Worm (Caenorhabditis elegans): ENCODE measurements around the gene Y38F1A.7.
A peak's percentile ranks its signal among the peaks of the same experiment; 100 is the strongest.

Y38F1A.7 gene

ce11 chrII:12985813-12986212 is 11.8 kb downstream of the Y38F1A.7 start:
- TF ChIP-seq blmp-1 (tag; optimal IDR thresholded peaks at IDR 0.05) (no peak), nhr-85 (tag) (peak; percentile 69)

ce11 chrII:12984709-12985108 is 12.9 kb downstream of the Y38F1A.7 start:
- TF ChIP-seq ztf-11 (tag; optimal IDR thresholded peaks at IDR 0.05) = peak in 1 of 2 experiments; percentile 43
- no peak for TF ChIP-seq lin-35 (GFP tag; optimal IDR thresholded peaks at IDR 0.05)
- TF ChIP-seq nhr-19 (GFP tag; conservative IDR thresholded peaks at IDR 0.05) = no peak

ce11 chrII:12982830-12983229 is 14.8 kb downstream of the Y38F1A.7 start:
- TF ChIP-seq fkh-4 (tag; optimal IDR thresholded peaks at IDR 0.05; ENCODE audit: borderline replicate concordance) = no peak
- peak; percentile 65 for TF ChIP-seq elt-2 (tag; optimal IDR thresholded peaks at IDR 0.05)

- peak; percentile 25 for TF ChIP-seq blmp-1 (tag; optimal IDR thresholded peaks at IDR 0.05)
- peak; percentile 20 for TF ChIP-seq rnt-1 (tag; optimal IDR thresholded peaks at IDR 0.05)
- peak; percentile 12 for TF ChIP-seq snu-23 (GFP tag; optimal IDR thresholded peaks at IDR 0.05)
- no peak for TF ChIP-seq zip-4 (GFP tag; optimal IDR thresholded peaks at IDR 0.05)
- TF ChIP-seq nhr-20 (tag; optimal IDR thresholded peaks at IDR 0.05) = peak; percentile 30
- peak; percentile 93 for TF ChIP-seq nhr-85 (tag)
- TF ChIP-seq lin-14 (GFP tag; optimal IDR thresholded peaks at IDR 0.05) = peak; percentile 54
- peak; percentile 71 for TF ChIP-seq elt-2 (tag; optimal IDR thresholded peaks at IDR 0.05)
- TF ChIP-seq hpl-2 (GFP tag; optimal IDR thresholded peaks at IDR 0.05) = no peak
Measured at ce11 chrII:12981980-12982575, 15.5 kb downstream of the Y38F1A.7 start.

ce11 chrII:12980212-12980611 is 17.4 kb downstream of the Y38F1A.7 start, which contains the start of gene cyd-1:
TSS of gene cyd-1 (plus strand) at chrII:12980591.
- TF ChIP-seq hlh-17 (GFP tag; optimal IDR thresholded peaks at IDR 0.05; ENCODE audit: borderline replicate concordance) (no peak), fkh-10 (GFP tag; optimal IDR thresholded peaks at IDR 0.05) (no peak), isw-1 (GFP tag; IDR thresholded peaks at IDR 0.05) (no peak), elt-3 (tag; optimal IDR thresholded peaks at IDR 0.05) (no peak), unc-30 (tag; optimal IDR thresholded peaks at IDR 0.05) (no peak), lin-35 (GFP tag; optimal IDR thresholded peaks at IDR 0.05) (no peak), ceh-63 (GFP tag; optimal IDR thresholded peaks at IDR 0.05) (no peak), unc-130 (tag; optimal IDR thresholded peaks at IDR 0.05) (no peak), mef-2 (tag; optimal IDR thresholded peaks at IDR 0.05) (no peak), nhr-76 (tag; optimal IDR thresholded peaks at IDR 0.05) (no peak), elt-2 (tag; optimal IDR thresholded peaks at IDR 0.05) (peak; percentile 96), efl-1 (optimal IDR thresholded peaks at IDR 0.05) (no peak), efl-1 (GFP tag; optimal IDR thresholded peaks at IDR 0.05 in 1 of 2) (peak in 1 of 2 experiments; percentile 58), ceh-88 (GFP tag; IDR thresholded peaks at IDR 0.05) (no peak), zip-4 (GFP tag; optimal IDR thresholded peaks at IDR 0.05) (no peak), lin-14 (GFP tag; optimal IDR thresholded peaks at IDR 0.05) (peak; percentile 27), C04F5.9 (tag; optimal IDR thresholded peaks at IDR 0.05) (no peak), pqm-1 (tag; optimal IDR thresholded peaks at IDR 0.05) (peak; percentile 34), lin-13 (GFP tag; optimal IDR thresholded peaks at IDR 0.05) (no peak), unc-62 (GFP tag; optimal IDR thresholded peaks at IDR 0.05) (no peak), Y116A8C.19 (tag; optimal IDR thresholded peaks at IDR 0.05; ENCODE audit: borderline replicate concordance) (no peak), dpl-1 (GFP tag; optimal IDR thresholded peaks at IDR 0.05) (no peak), ceh-82 (tag; optimal IDR thresholded peaks at IDR 0.05) (no peak), fkh-8 (tag; optimal IDR thresholded peaks at IDR 0.05) (no peak), nhr-84 (tag; optimal IDR thresholded peaks at IDR 0.05) (no peak)

All from whole organism, L1 larva.